Fruit fly (Drosophila melanogaster) whole organism, embryonic: ENCODE measurements around the gene tj.

ENCODE experiments used
- Adf1 ChIP-seq: fragments of 200-800 bp; sonication (Bioruptor generic); IDR thresholded peaks from 2 replicates; pipeline ENCODE4 v1.3.6; 2022; ENCODE audit warnings: missing biosample characterization, missing genetic modification characterization
- BEAF-32 ChIP-seq: fragments of 200-800 bp; sonication (Bioruptor generic); optimal IDR thresholded peaks from 3 replicates; lab custom pipeline; 2017; ENCODE audit warnings: missing biosample characterization, missing genetic modification characterization, mild to moderate bottlenecking, moderate library complexity, missing genetic modification reagents
- Blimp-1 ChIP-seq: fragments of 200-800 bp; sonication (Bioruptor generic); optimal IDR thresholded peaks from 3 replicates; lab custom pipeline; 2018; ENCODE audit warnings: missing biosample characterization, missing genetic modification characterization, mild to moderate bottlenecking, moderate library complexity, missing genetic modification reagents
- C15 ChIP-seq: fragments of 200-800 bp; sonication (Bioruptor generic); IDR thresholded peaks from 3 replicates; pipeline ENCODE4 v1.3.6; 2022; ENCODE audit warnings: missing biosample characterization, missing genetic modification characterization
- CG10366 ChIP-seq: fragments of 200-800 bp; sonication (Bioruptor generic); IDR thresholded peaks from 2 replicates; pipeline ENCODE4 v1.3.6; 2022; ENCODE audit warnings: missing biosample characterization, missing genetic modification characterization
- CG10654 ChIP-seq: fragments of 200-800 bp; sonication (Bioruptor generic); optimal IDR thresholded peaks from 2 replicates; lab custom pipeline; 2016; ENCODE audit warnings: missing biosample characterization, missing genetic modification characterization
- CG11504 ChIP-seq: fragments of 200-800 bp; sonication (Bioruptor generic); optimal IDR thresholded peaks from 3 replicates; lab custom pipeline; 2019; ENCODE audit warnings: missing biosample characterization, mild to moderate bottlenecking, missing genetic modification characterization, moderate library complexity
- CG14860 ChIP-seq: fragments of 200-800 bp; sonication (Bioruptor generic); IDR thresholded peaks from 3 replicates; pipeline ENCODE4 v1.3.6; 2022; ENCODE audit warnings: missing biosample characterization, missing genetic modification characterization; ENCODE audit not compliant: partially characterized antibody
- CG17186 ChIP-seq: fragments of 200-800 bp; sonication (Bioruptor generic); optimal IDR thresholded peaks from 3 replicates; lab custom pipeline; 2017; ENCODE audit warnings: missing biosample characterization, missing genetic modification reagents, missing genetic modification characterization
- CG17385 ChIP-seq: fragments of 200-800 bp; sonication (Bioruptor generic); optimal IDR thresholded peaks from 3 replicates; lab custom pipeline; 2018; ENCODE audit warnings: missing biosample characterization, mild to moderate bottlenecking, missing genetic modification characterization
- CG2116 ChIP-seq: fragments of 200-800 bp; sonication (Bioruptor generic); optimal IDR thresholded peaks from 3 replicates; lab custom pipeline; 2018; ENCODE audit warnings: missing biosample characterization, mild to moderate bottlenecking, missing genetic modification characterization
- CG2129 ChIP-seq: fragments of 200-800 bp; sonication (Bioruptor generic); IDR thresholded peaks from 2 replicates; pipeline ENCODE4 v1.3.6; 2022; ENCODE audit warnings: missing biosample characterization, missing genetic modification characterization; ENCODE audit not compliant: partially characterized antibody
- CG2199 ChIP-seq: fragments of 200-800 bp; sonication (Bioruptor generic); IDR thresholded peaks from 3 replicates; pipeline ENCODE4 v1.3.6; 2022; ENCODE audit warnings: missing biosample characterization, missing genetic modification characterization
- CG34224 ChIP-seq: fragments of 200-800 bp; sonication (Bioruptor generic); IDR thresholded peaks from 3 replicates; pipeline ENCODE4 v1.3.6; 2022; ENCODE audit warnings: missing biosample characterization, missing genetic modification characterization; ENCODE audit not compliant: partially characterized antibody
- CG43689 ChIP-seq: fragments of 200-800 bp; sonication (Bioruptor generic); IDR thresholded peaks from 2 replicates; pipeline ENCODE4 v1.3.6; 2022; ENCODE audit warnings: missing biosample characterization, missing genetic modification characterization
- CG4424 ChIP-seq: fragments of 200-800 bp; sonication (Bioruptor generic); optimal IDR thresholded peaks from 3 replicates; lab custom pipeline; 2016; ENCODE audit warnings: missing biosample characterization, missing genetic modification characterization
- CG4730 ChIP-seq: fragments of 200-800 bp; sonication (Bioruptor generic); IDR thresholded peaks from 2 replicates; pipeline ENCODE4 v1.3.6; 2022; ENCODE audit warnings: missing biosample characterization, missing genetic modification characterization
- CG6272 ChIP-seq: fragments of 200-800 bp; sonication (Bioruptor generic); IDR thresholded peaks from 2 replicates; pipeline ENCODE4 v1.3.6; 2022; ENCODE audit warnings: missing biosample characterization, missing genetic modification characterization
- CG6791 ChIP-seq: fragments of 200-800 bp; sonication (Bioruptor generic); IDR thresholded peaks from 3 replicates; pipeline ENCODE4 v1.3.6; 2022; ENCODE audit warnings: missing biosample characterization, missing genetic modification characterization; ENCODE audit not compliant: partially characterized antibody
- CG7556 ChIP-seq: fragments of 200-800 bp; sonication (Bioruptor generic); optimal IDR thresholded peaks from 2 replicates; lab custom pipeline; 2017; ENCODE audit warnings: missing biosample characterization, mild to moderate bottlenecking, missing genetic modification characterization
- CG7786 ChIP-seq: fragments of 200-800 bp; sonication (Bioruptor generic); optimal IDR thresholded peaks from 2 replicates; lab custom pipeline; 2016; ENCODE audit warnings: missing biosample characterization, missing genetic modification characterization
- CG7963 ChIP-seq: fragments of 200-800 bp; sonication (Bioruptor generic); IDR thresholded peaks from 3 replicates; pipeline ENCODE4 v1.3.6; 2022; ENCODE audit warnings: missing biosample characterization, missing genetic modification characterization; ENCODE audit not compliant: partially characterized antibody
- Dll ChIP-seq: fragments of 200-800 bp; sonication (Bioruptor generic); IDR thresholded peaks from 4 replicates; pipeline ENCODE4 v1.3.6; 2022; ENCODE audit warnings: missing biosample characterization, missing genetic modification characterization; ENCODE audit not compliant: partially characterized antibody
- Dref ChIP-seq: fragments of 200-800 bp; sonication (Bioruptor generic); IDR thresholded peaks from 2 replicates; pipeline ENCODE4 v1.3.6; 2022; ENCODE audit warnings: missing biosample characterization, missing genetic modification characterization
- Gsc ChIP-seq: fragments of 200-800 bp; sonication (Bioruptor generic); IDR thresholded peaks from 2 replicates; pipeline ENCODE4 v1.3.6; 2022; ENCODE audit warnings: missing biosample characterization, missing genetic modification characterization
- Hand ChIP-seq: fragments of 200-800 bp; sonication (Bioruptor generic); optimal IDR thresholded peaks from 2 replicates; lab custom pipeline; 2017; ENCODE audit warnings: mild to moderate bottlenecking, missing biosample characterization, missing genetic modification reagents, missing genetic modification characterization
- HmgZ ChIP-seq: fragments of 200-800 bp; sonication (Bioruptor generic); optimal IDR thresholded peaks from 2 replicates; lab custom pipeline; 2018; ENCODE audit warnings: missing biosample characterization, mild to moderate bottlenecking, missing genetic modification characterization
- Hmr ChIP-seq: fragments of 200-800 bp; sonication (Bioruptor generic); optimal IDR thresholded peaks from 3 replicates; lab custom pipeline; 2017; ENCODE audit warnings: mild to moderate bottlenecking, missing biosample characterization, missing genetic modification reagents, missing genetic modification characterization
- Lhr ChIP-seq: fragments of 200-800 bp; sonication (Bioruptor generic); optimal IDR thresholded peaks from 3 replicates; lab custom pipeline; 2017; ENCODE audit warnings: mild to moderate bottlenecking, missing biosample characterization, missing genetic modification reagents, missing genetic modification characterization
- Lpt ChIP-seq: fragments of >200 bp; optimal IDR thresholded peaks from 2 replicates; lab custom pipeline; 2018; ENCODE audit warnings: missing biosample characterization, missing genetic modification characterization
- Optix ChIP-seq: fragments of 200-800 bp; sonication (Bioruptor generic); IDR thresholded peaks from 3 replicates; pipeline ENCODE4 v1.3.6; 2022; ENCODE audit warnings: missing biosample characterization, missing genetic modification characterization
- Rfx ChIP-seq: fragments of 200-800 bp; sonication (Bioruptor generic); IDR thresholded peaks from 2 replicates; pipeline ENCODE4 v1.3.6; 2022; ENCODE audit warnings: missing biosample characterization, missing genetic modification characterization
- Trl ChIP-seq, 3 experiments: fragments of >200 bp in 2 of 3; fragments of 200-800 bp in 1 of 3; sonication (Bioruptor generic) in 1 of 3; optimal IDR thresholded peaks; 2 replicates in 1 of 3; 3 replicates in 2 of 3; lab custom pipeline; 2016 to 2017; ENCODE audit warnings: missing biosample characterization in 1 of 3, missing genetic modification characterization in 1 of 3
- abd-A ChIP-seq: fragments of 200-800 bp; sonication (Bioruptor generic); optimal IDR thresholded peaks from 3 replicates; lab custom pipeline; 2019; ENCODE audit warnings: missing biosample characterization, mild to moderate bottlenecking, missing genetic modification characterization, moderate library complexity
- bbx ChIP-seq: fragments of 200-800 bp; sonication (Bioruptor generic); IDR thresholded peaks from 2 replicates; pipeline ENCODE4 v1.3.6; 2022; ENCODE audit warnings: missing biosample characterization, missing genetic modification characterization; ENCODE audit not compliant: partially characterized antibody
- cg ChIP-seq: fragments of 200-800 bp; sonication (Bioruptor generic); optimal IDR thresholded peaks from 3 replicates; lab custom pipeline; 2019; ENCODE audit warnings: missing biosample characterization, mild to moderate bottlenecking, missing genetic modification characterization, moderate library complexity
- chn ChIP-seq: fragments of 200-800 bp; sonication (Bioruptor generic); optimal IDR thresholded peaks from 2 replicates; lab custom pipeline; 2016; ENCODE audit warnings: missing biosample characterization, missing genetic modification characterization
- hkb ChIP-seq, 2 experiments: fragments of 200-800 bp in 1 of 2; fragments of >200 bp in 1 of 2; sonication (Bioruptor generic) in 1 of 2; IDR thresholded peaks in 1 of 2; optimal IDR thresholded peaks in 1 of 2; 2 replicates each; pipeline versions ENCODE4 v1.3.6 to Lab custom; 2017 to 2022; ENCODE audit warnings: missing biosample characterization in 1 of 2, missing genetic modification characterization in 1 of 2
- knrl ChIP-seq: fragments of 200-800 bp; sonication (Bioruptor generic); IDR thresholded peaks from 3 replicates; pipeline ENCODE4 v1.3.6; 2022; ENCODE audit warnings: missing biosample characterization, missing genetic modification characterization; ENCODE audit not compliant: partially characterized antibody
- nerfin-1 ChIP-seq: fragments of 200-800 bp; sonication (Bioruptor generic); optimal IDR thresholded peaks from 3 replicates; lab custom pipeline; 2019; ENCODE audit warnings: missing biosample characterization, mild to moderate bottlenecking, missing genetic modification characterization, moderate library complexity
- nerfin-2 ChIP-seq: fragments of 200-800 bp; sonication (Bioruptor generic); IDR thresholded peaks from 2 replicates; pipeline ENCODE4 v1.3.6; 2022; ENCODE audit warnings: missing biosample characterization, missing genetic modification characterization; ENCODE audit not compliant: partially characterized antibody
- nom ChIP-seq: fragments of 200-800 bp; sonication (Bioruptor generic); optimal IDR thresholded peaks from 2 replicates; lab custom pipeline; 2017; ENCODE audit warnings: missing biosample characterization, missing genetic modification characterization, mild to moderate bottlenecking, moderate library complexity, missing genetic modification reagents
- p53 ChIP-seq: fragments of 200-800 bp; sonication (Bioruptor generic); optimal IDR thresholded peaks from 2 replicates; lab custom pipeline; 2016; ENCODE audit warnings: missing biosample characterization, missing genetic modification characterization
- scrt ChIP-seq: fragments of 200-800 bp; sonication (Bioruptor generic); optimal IDR thresholded peaks from 2 replicates; lab custom pipeline; 2018; ENCODE audit warnings: missing biosample characterization, mild to moderate bottlenecking, missing genetic modification characterization, moderate library complexity
- slou ChIP-seq: fragments of 200-800 bp; sonication (Bioruptor generic); optimal IDR thresholded peaks from 3 replicates; lab custom pipeline; 2016; ENCODE audit warnings: missing biosample characterization, missing genetic modification characterization
- sqz ChIP-seq: fragments of 200-800 bp; sonication (Bioruptor generic); optimal IDR thresholded peaks from 3 replicates; lab custom pipeline; 2018; ENCODE audit warnings: missing biosample characterization, mild to moderate bottlenecking, missing genetic modification characterization
- stwl ChIP-seq: fragments of 200-800 bp; sonication (Bioruptor generic); optimal IDR thresholded peaks from 3 replicates; lab custom pipeline; 2018; ENCODE audit warnings: missing biosample characterization, mild to moderate bottlenecking, missing genetic modification characterization, moderate library complexity
- vnd ChIP-seq: fragments of 200-800 bp; sonication (Bioruptor generic); IDR thresholded peaks from 3 replicates; pipeline ENCODE4 v1.3.6; 2022; ENCODE audit warnings: missing biosample characterization, missing genetic modification characterization; ENCODE audit not compliant: partially characterized antibody

Gene tj

DNA sequence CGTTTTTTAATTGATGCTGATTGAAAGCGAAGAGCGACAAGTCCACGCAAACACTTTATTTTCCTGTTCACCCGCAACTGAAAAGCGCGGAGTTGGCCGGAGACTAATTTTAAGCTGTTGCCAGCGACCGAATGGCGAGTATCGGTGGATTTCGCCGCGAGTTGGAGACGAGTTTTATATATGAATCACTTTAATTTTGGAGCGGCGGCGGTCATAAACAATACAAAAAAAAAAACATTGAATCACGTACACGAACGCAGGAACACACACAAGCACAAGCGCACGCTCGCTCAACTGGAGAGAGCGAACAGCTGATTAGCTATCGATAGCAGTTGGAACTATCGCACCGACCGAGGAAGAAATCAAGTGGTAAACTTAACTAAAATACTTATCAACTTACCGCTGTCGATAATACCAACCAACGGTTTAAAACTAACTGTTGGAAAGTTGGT is 37.7 kb upstream of the tj start, which contains the start of gene Pax (continued):
- TF ChIP-seq HmgZ (tag; lab: Kevin White, UChicago) (peak; percentile 44), CG2129 (GFP tag; lab: Robert Waterston, UW) (peak; percentile 86), nerfin-1 (tag; lab: Kevin White, UChicago) (peak; percentile 11), CG10654 (GFP tag; lab: Kevin White, UChicago) (no peak), CG2199 (0 out of 3 replicates have a peak, but pooled peaks have one; percentile 32), nom (GFP tag; lab: Kevin White, UChicago) (peak; percentile 91), slou (no peak), cg (peak; percentile 93), Lpt (no peak), CG2116 (GFP tag; lab: Kevin White, UChicago) (peak; percentile 66), nerfin-2 (peak; percentile 96), knrl (GFP tag; lab: Robert Waterston, UW) (peak; percentile 90), CG11504 (tag; lab: Kevin White, UChicago) (no peak), Hand (GFP tag; lab: Kevin White, UChicago) (no peak), Lhr (peak; percentile 18), CG6272 (GFP tag; lab: Robert Waterston, UW) (no peak), CG17385 (no peak), CG4424 (GFP tag; lab: Kevin White, UChicago) (no peak), abd-A (tag; lab: Kevin White, UChicago) (peak; percentile 84), CG7786 (GFP tag; lab: Kevin White, UChicago) (no peak), Dref (GFP tag; lab: Robert Waterston, UW) (peak; percentile 92), Blimp-1 (no peak), sqz (peak; percentile 96), Optix (GFP tag; lab: Robert Waterston, UW) (no peak), CG17186 (GFP tag; lab: Kevin White, UChicago) (peak; percentile 27), C15 (GFP tag; lab: Robert Waterston, UW) (no peak), Dll (peak; percentile 99), BEAF-32 (peak; percentile 93), Trl (optimal IDR thresholded peaks at IDR 0.05; lab: Kevin White, UChicago) (peak; percentile 66 to 77), Trl (GFP tag; optimal IDR thresholded peaks at IDR 0.05; lab: Kevin White, UChicago) (no peak), CG43689 (GFP tag; lab: Robert Waterston, UW) (no peak), stwl (tag; lab: Kevin White, UChicago) (peak; percentile 31), CG4730 (GFP tag; lab: Robert Waterston, UW) (no peak), chn (no peak), bbx (peak; percentile 95), Gsc (GFP tag; lab: Robert Waterston, UW) (no peak), CG7556 (GFP tag; lab: Kevin White, UChicago) (no peak), Adf1 (GFP tag; lab: Robert Waterston, UW) (no peak; the same call in 1 of the 2 replicates), CG6791 (GFP tag; lab: Robert Waterston, UW) (peak; percentile 95), Hmr (GFP tag; lab: Kevin White, UChicago) (peak; percentile 11), vnd (peak; percentile 86), scrt (GFP tag; lab: Kevin White, UChicago) (no peak), Rfx (GFP tag; lab: Robert Waterston, UW) (peak; percentile 22; the same call in 1 of the 2 replicates), CG7963 (GFP tag; lab: Robert Waterston, UW) (peak; percentile 90), CG14860 (peak; percentile 85), hkb (optimal IDR thresholded peaks at IDR 0.05; lab: Kevin White, UChicago) (no peak), hkb (GFP tag; IDR thresholded peaks at IDR 0.05; lab: Robert Waterston, UW) (no peak), CG10366 (no peak), p53 (GFP tag; lab: Kevin White, UChicago) (no peak), CG34224 (GFP tag; lab: Robert Waterston, UW) (peak; percentile 92)
